Worm (Caenorhabditis elegans) whole organism, late embryonic: Measurements from ENCODE around the gene fbxa-157.

Source experiments
- C38D4.7 ChIP-seq: fragments of 200-800 bp; sonication (Bioruptor generic); optimal IDR thresholded peaks from 2 replicates; lab custom pipeline; 2018; ENCODE audit warnings: mild to moderate bottlenecking, missing genetic modification characterization, moderate library complexity, missing compliant biosample characterization
- K02D7.2 ChIP-seq: sonication (generic microtip); optimal IDR thresholded peaks from 2 replicates; lab custom pipeline; 2017; ENCODE audit warnings: mild to moderate bottlenecking, missing genetic modification characterization, missing compliant biosample characterization
- Y22D7AL.16 ChIP-seq: sonication (generic microtip); optimal IDR thresholded peaks from 2 replicates; lab custom pipeline; 2016; ENCODE audit warnings: missing genetic modification characterization, missing compliant biosample characterization
- ama-1 ChIP-seq: fragments of 150-350 bp; optimal IDR thresholded peaks from 2 replicates; lab custom pipeline; 2014
- ceh-18 ChIP-seq: sonication (generic microtip); optimal IDR thresholded peaks from 2 replicates; lab custom pipeline; 2016; ENCODE audit warnings: missing genetic modification characterization, missing compliant biosample characterization
- ceh-2 ChIP-seq: sonication (generic microtip); optimal IDR thresholded peaks from 2 replicates; lab custom pipeline; 2016; ENCODE audit warnings: missing genotype, missing genetic modification characterization, missing compliant biosample characterization
- ceh-24 ChIP-seq: sonication (generic microtip); optimal IDR thresholded peaks from 2 replicates; lab custom pipeline; 2016; ENCODE audit warnings: mild to moderate bottlenecking, missing genetic modification characterization, missing compliant biosample characterization
- ceh-31 ChIP-seq: sonication (generic microtip); optimal IDR thresholded peaks from 2 replicates; lab custom pipeline; 2016; ENCODE audit warnings: missing genetic modification characterization, missing compliant biosample characterization
- ceh-34 ChIP-seq: sonication (generic microtip); optimal IDR thresholded peaks from 2 replicates; lab custom pipeline; 2016; ENCODE audit warnings: mild to moderate bottlenecking, missing genetic modification characterization, missing compliant biosample characterization
- ceh-6 ChIP-seq: fragments of 200-800 bp; sonication (Bioruptor generic); optimal IDR thresholded peaks from 2 replicates; lab custom pipeline; 2018; ENCODE audit warnings: mild to moderate bottlenecking, missing genetic modification characterization, missing compliant biosample characterization
- ceh-9 ChIP-seq: sonication (generic microtip); optimal IDR thresholded peaks from 2 replicates; lab custom pipeline; 2016; ENCODE audit warnings: mild to moderate bottlenecking, missing genetic modification characterization, inconsistent platforms, missing compliant biosample characterization
- dmd-4 ChIP-seq: sonication (generic microtip); optimal IDR thresholded peaks from 2 replicates; lab custom pipeline; 2016; ENCODE audit warnings: borderline replicate concordance, missing genetic modification characterization, missing compliant biosample characterization
- dve-1 ChIP-seq: sonication (generic microtip); optimal IDR thresholded peaks from 2 replicates; lab custom pipeline; 2017; ENCODE audit warnings: antibody characterized with exemption, mild to moderate bottlenecking, missing genetic modification characterization, missing compliant biosample characterization
- elt-2 ChIP-seq: sonication (generic microtip); optimal IDR thresholded peaks from 2 replicates; lab custom pipeline; 2016; ENCODE audit warnings: missing genetic modification reagents, missing genetic modification characterization, missing compliant biosample characterization
- ets-4 ChIP-seq: sonication (generic microtip); optimal IDR thresholded peaks from 2 replicates; lab custom pipeline; 2016; ENCODE audit warnings: missing genetic modification characterization, missing compliant biosample characterization
- fkh-6 ChIP-seq: sonication (generic microtip); optimal IDR thresholded peaks from 2 replicates; lab custom pipeline; 2016; ENCODE audit warnings: missing genetic modification characterization, missing compliant biosample characterization
- hlh-15 ChIP-seq: sonication (generic microtip); optimal IDR thresholded peaks from 2 replicates; lab custom pipeline; 2016; ENCODE audit warnings: missing genetic modification characterization, missing compliant biosample characterization
- hlh-30 ChIP-seq: sonication (generic microtip); optimal IDR thresholded peaks from 2 replicates; lab custom pipeline; 2017; ENCODE audit warnings: antibody characterized with exemption, missing genetic modification characterization, missing compliant biosample characterization; ENCODE audit not compliant: insufficient read depth
- hlh-8 ChIP-seq: sonication (generic microtip); optimal IDR thresholded peaks from 2 replicates; lab custom pipeline; 2016; ENCODE audit warnings: missing genotype, missing genetic modification characterization, missing compliant biosample characterization
- lin-11 ChIP-seq: fragments of 200-800 bp; sonication (Bioruptor generic); optimal IDR thresholded peaks from 2 replicates; lab custom pipeline; 2018; ENCODE audit warnings: mild to moderate bottlenecking, missing genetic modification characterization, missing compliant biosample characterization
- madf-2 ChIP-seq: sonication (generic microtip); optimal IDR thresholded peaks from 2 replicates; lab custom pipeline; 2017; ENCODE audit warnings: missing genetic modification characterization, missing compliant biosample characterization
- mec-3 ChIP-seq: sonication (generic microtip); optimal IDR thresholded peaks from 2 replicates; lab custom pipeline; 2016; ENCODE audit warnings: borderline replicate concordance, missing genetic modification characterization, missing compliant biosample characterization
- nhr-232 ChIP-seq: sonication (generic microtip); optimal IDR thresholded peaks from 2 replicates; lab custom pipeline; 2016; ENCODE audit warnings: missing genetic modification characterization, missing compliant biosample characterization
- pat-9 ChIP-seq: fragments of 200-800 bp; sonication (Bioruptor generic); optimal IDR thresholded peaks from 2 replicates; lab custom pipeline; 2018; ENCODE audit warnings: mild to moderate bottlenecking, missing genetic modification characterization, moderate library complexity, missing compliant biosample characterization
- pha-4 ChIP-seq: fragments of 150-350 bp; optimal IDR thresholded peaks from 2 replicates; lab custom pipeline; 2018; ENCODE audit warnings: missing biosample characterization, missing genetic modification reagents, missing genetic modification characterization
- pqm-1 ChIP-seq: sonication (generic microtip); optimal IDR thresholded peaks from 2 replicates; lab custom pipeline; 2016; ENCODE audit warnings: missing genetic modification characterization, missing compliant biosample characterization
- pros-1 ChIP-seq: fragments of 150-350 bp; optimal IDR thresholded peaks from 2 replicates; lab custom pipeline; 2014; ENCODE audit warnings: missing biosample characterization, missing genetic modification reagents, missing genetic modification characterization
- ref-2 ChIP-seq: sonication (generic microtip); optimal IDR thresholded peaks from 2 replicates; lab custom pipeline; 2016; ENCODE audit warnings: missing genetic modification characterization, missing compliant biosample characterization
- rnt-1 ChIP-seq: sonication (generic microtip); optimal IDR thresholded peaks from 2 replicates; lab custom pipeline; 2016; ENCODE audit warnings: missing genetic modification characterization, missing compliant biosample characterization
- sdc-2 ChIP-seq: sonication (generic microtip); optimal IDR thresholded peaks from 2 replicates; lab custom pipeline; 2016; ENCODE audit warnings: missing genotype, missing genetic modification characterization, missing compliant biosample characterization
- sox-2 ChIP-seq: fragments of 200-800 bp; sonication (Bioruptor generic); IDR thresholded peaks from 2 replicates; pipeline ENCODE4 v1.3.6; 2022; ENCODE audit warnings: missing genetic modification reagents, missing genetic modification characterization, missing compliant biosample characterization
- tbx-2 ChIP-seq: sonication (generic microtip); optimal IDR thresholded peaks from 2 replicates; lab custom pipeline; 2016; ENCODE audit warnings: missing genetic modification characterization, missing compliant biosample characterization
- tbx-7 ChIP-seq: sonication (generic microtip); optimal IDR thresholded peaks from 2 replicates; lab custom pipeline; 2016; ENCODE audit warnings: missing genotype, missing genetic modification characterization, missing compliant biosample characterization
- ttx-3 ChIP-seq: sonication (generic microtip); optimal IDR thresholded peaks from 2 replicates; lab custom pipeline; 2016; ENCODE audit warnings: missing genetic modification reagents, missing genetic modification characterization, missing compliant biosample characterization
- unc-3 ChIP-seq, 2 experiments: fragments of 200-800 bp in 1 of 2; sonication (Bioruptor generic) in 1 of 2; sonication (generic microtip) in 1 of 2; conservative IDR thresholded peaks in 1 of 2; optimal IDR thresholded peaks in 1 of 2; 2 replicates each; pipeline versions ENCODE4 v1.3.6 to Lab custom; 2016 to 2022; ENCODE audit warnings: missing compliant biosample characterization in 2 of 2, missing genetic modification characterization in 2 of 2, missing genetic modification reagents in 1 of 2
- unc-42 ChIP-seq: sonication (generic microtip); optimal IDR thresholded peaks from 2 replicates; lab custom pipeline; 2016; ENCODE audit warnings: missing genotype, missing genetic modification characterization, missing compliant biosample characterization
- unc-55 ChIP-seq: sonication (generic microtip); optimal IDR thresholded peaks from 2 replicates; lab custom pipeline; 2017; ENCODE audit warnings: missing biosample characterization, missing genetic modification reagents, missing genetic modification characterization
- unc-86 ChIP-seq: sonication (generic microtip); optimal IDR thresholded peaks from 2 replicates; lab custom pipeline; 2016; ENCODE audit warnings: missing genetic modification characterization, missing compliant biosample characterization
- zip-5 ChIP-seq: sonication (generic microtip); optimal IDR thresholded peaks from 2 replicates; lab custom pipeline; 2016; ENCODE audit warnings: missing genetic modification characterization, missing compliant biosample characterization
- ztf-16 ChIP-seq: sonication (generic microtip); optimal IDR thresholded peaks from 2 replicates; lab custom pipeline; 2017; ENCODE audit warnings: missing genetic modification characterization, missing compliant biosample characterization

The fbxa-157 gene

DNA sequence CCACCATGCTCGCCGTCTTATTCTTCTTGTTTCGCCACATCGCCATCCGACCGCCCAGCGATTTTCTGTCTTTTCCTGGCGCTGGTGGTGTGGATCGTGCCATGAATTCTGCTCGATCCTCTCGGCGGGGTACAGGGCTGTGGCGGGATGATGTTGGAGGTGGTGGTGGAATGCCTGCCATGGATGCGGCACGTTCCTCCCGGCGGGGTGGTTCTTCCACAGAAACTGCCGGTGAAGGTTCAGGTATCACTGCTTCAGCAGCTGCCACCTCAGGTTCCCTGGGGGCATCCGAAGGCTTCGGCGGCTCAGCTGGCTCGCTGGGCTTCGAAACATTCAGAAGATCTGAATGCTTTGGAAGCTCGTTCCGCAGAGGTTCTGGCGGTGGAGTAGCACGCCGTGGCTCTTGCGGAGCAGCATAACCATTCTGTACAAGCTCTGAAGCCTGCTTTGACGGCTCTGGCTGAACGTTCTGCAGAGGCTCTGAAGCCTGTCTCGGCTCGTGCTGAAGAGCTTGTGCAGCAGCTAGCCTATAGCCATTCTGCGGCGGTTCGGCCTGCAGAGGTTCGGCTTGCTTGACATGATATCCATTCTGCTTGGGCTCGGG lies 45.3 kb downstream of the fbxa-157 start:
- TF ChIP-seq lin-11: no peak
- TF ChIP-seq pha-4 (tag; lab: Kevin White, UChicago): no peak
- TF ChIP-seq zip-5 (tag; lab: Kevin White, UChicago): no peak
- no peak for TF ChIP-seq ceh-31
- no peak for TF ChIP-seq ets-4 (tag; lab: Kevin White, UChicago)
- TF ChIP-seq hlh-15 (tag; lab: Kevin White, UChicago): no peak
- no peak for TF ChIP-seq dmd-4 (tag; lab: Kevin White, UChicago)
- TF ChIP-seq sox-2 (GFP tag; lab: Robert Waterston, UW): no peak
- TF ChIP-seq mec-3 (tag; lab: Kevin White, UChicago): no peak
- no peak for TF ChIP-seq unc-42 (tag; lab: Kevin White, UChicago)
- TF ChIP-seq fkh-6: no peak

DNA sequence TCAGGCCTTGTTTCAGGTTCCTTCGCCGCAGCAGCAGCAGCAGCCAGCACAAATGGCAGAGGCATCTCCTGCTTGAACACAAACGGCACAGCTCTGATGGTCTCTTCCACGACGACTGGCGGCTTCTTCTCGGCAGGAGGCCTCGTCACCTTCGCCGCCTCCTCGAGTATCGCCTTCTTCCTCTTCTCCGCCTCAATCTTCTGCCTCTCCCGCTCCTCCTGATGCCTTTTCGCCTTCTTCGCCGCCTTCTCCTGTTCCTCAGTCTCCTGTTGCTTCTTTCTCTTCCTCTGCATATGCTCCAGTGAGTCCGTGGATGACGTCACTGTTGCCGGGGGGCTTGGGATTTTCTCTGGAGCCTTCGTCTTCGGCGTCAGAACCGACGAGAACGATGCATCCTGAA lies 45.9 kb downstream of the fbxa-157 start:
- no peak for TF ChIP-seq ceh-9 (tag; lab: Kevin White, UChicago)
- TF ChIP-seq ceh-2 (tag; lab: Kevin White, UChicago): no peak
- TF ChIP-seq madf-2 (tag; lab: Kevin White, UChicago): no peak
- no peak for TF ChIP-seq C38D4.7
- TF ChIP-seq rnt-1: no peak
- TF ChIP-seq unc-55 (GFP tag; lab: Kevin White, UChicago): no peak
- no peak for TF ChIP-seq elt-2 (tag; lab: Kevin White, UChicago)
- no peak for TF ChIP-seq dve-1 (tag; lab: Kevin White, UChicago)
- TF ChIP-seq pha-4 (tag; lab: Kevin White, UChicago): no peak
- TF ChIP-seq hlh-8 (tag; lab: Kevin White, UChicago): no peak
- TF ChIP-seq ceh-24 (tag; lab: Kevin White, UChicago): no peak
- no peak for TF ChIP-seq pqm-1

DNA sequence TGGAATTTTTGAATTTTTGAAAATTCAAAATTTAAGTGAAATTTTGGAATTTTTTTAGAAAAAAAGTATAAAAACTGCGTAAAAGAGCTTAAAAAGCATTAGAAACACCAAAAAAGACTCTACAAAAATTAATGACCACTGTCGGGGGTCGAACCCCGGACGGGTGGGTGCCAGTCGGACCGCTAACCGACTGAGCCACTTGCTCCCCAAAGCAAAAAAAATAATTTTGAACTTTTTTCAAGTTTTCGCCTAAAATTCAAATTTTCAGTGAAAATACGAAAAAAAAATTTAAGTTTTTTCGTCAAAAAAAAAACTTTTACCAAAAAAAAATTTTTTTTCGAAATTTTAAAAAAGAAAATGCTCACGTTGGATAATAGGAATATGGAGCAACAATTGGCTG lies 47.7 kb downstream of the fbxa-157 start:
- TF ChIP-seq ama-1 (lab: Kevin White, UChicago): no peak
- TF ChIP-seq ets-4 (tag; lab: Kevin White, UChicago): no peak
- TF ChIP-seq ceh-6 (GFP tag; lab: Kevin White, UChicago): no peak
- no peak for TF ChIP-seq ceh-2 (tag; lab: Kevin White, UChicago)
- no peak for TF ChIP-seq hlh-8 (tag; lab: Kevin White, UChicago)
- no peak for TF ChIP-seq ceh-34 (tag; lab: Kevin White, UChicago)
- no peak for TF ChIP-seq zip-5 (tag; lab: Kevin White, UChicago)
- no peak for TF ChIP-seq K02D7.2
- TF ChIP-seq ref-2 (tag; lab: Kevin White, UChicago): no peak
- TF ChIP-seq unc-42 (tag; lab: Kevin White, UChicago): no peak
- TF ChIP-seq sox-2 (GFP tag; lab: Robert Waterston, UW): no peak
- no peak for TF ChIP-seq unc-55 (GFP tag; lab: Kevin White, UChicago)
- no peak for TF ChIP-seq unc-86 (tag; lab: Kevin White, UChicago)
- no peak for TF ChIP-seq dmd-4 (tag; lab: Kevin White, UChicago)
- no peak for TF ChIP-seq hlh-30
- no peak for TF ChIP-seq nhr-232 (tag; lab: Kevin White, UChicago)
- no peak for TF ChIP-seq fkh-6
- TF ChIP-seq pha-4 (tag; lab: Kevin White, UChicago): no peak

DNA sequence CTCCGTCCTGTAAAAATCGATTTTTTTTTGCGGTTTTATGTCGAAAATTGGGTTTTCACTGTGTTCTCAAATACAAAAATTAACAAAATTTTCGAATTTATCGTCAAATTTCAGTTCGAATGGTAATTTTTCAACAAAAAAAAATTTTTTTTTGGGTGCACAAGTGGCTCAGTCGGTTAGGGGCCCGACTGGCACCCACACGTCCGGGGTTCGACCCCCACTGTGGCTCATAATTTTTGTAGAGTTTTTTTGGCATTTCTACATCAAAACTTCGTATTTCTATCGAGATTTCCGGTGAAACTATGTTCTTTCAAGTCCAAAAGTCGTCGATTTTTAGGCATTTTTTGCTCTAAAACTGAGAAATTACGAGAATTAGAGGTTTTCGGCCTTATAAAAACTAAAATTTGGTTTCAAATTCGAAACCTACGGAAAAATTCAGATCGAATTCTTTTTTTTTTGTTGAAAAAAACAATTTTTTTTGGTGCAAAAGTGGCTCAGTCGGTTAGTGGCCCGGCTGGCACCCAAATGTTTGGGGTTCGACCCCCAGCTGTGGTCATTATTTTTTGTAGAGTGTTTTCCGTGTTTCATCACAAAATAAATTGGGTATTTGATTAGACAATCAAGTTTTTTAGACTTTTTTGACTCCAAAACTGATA lies 48.6 kb downstream of the fbxa-157 start:
- TF ChIP-seq sdc-2 (tag; lab: Kevin White, UChicago) (no peak), pqm-1 (no peak)

DNA sequence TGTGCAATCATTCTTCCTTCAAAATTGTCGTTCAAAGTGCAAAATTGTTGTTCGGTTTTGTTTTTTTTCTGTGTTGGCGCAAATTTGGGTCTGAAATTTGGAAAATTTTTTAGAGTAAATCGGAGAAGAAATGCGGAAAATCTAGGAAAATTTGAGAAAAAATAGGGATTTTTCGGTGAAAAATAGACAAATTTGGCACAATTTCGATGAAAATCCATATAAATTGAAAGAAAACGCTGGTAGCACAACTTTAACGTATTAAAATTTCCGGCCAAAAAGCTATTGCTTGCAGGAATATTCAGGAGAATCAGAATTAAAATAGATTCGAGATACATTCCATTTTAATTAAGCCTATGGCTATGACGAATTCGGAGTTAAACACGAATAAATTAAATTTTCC lies 49.5 kb downstream of the fbxa-157 start, which contains the start of gene dpy-21:
dpy-21 (minus strand) TSS at position 101 of the 400 bp plus-strand sequence.
- TF ChIP-seq pat-9 (tag; lab: Kevin White, UChicago): no peak
- no peak for TF ChIP-seq unc-55 (GFP tag; lab: Kevin White, UChicago)
- TF ChIP-seq tbx-7 (tag; lab: Kevin White, UChicago): no peak
- TF ChIP-seq ztf-16 (tag; lab: Kevin White, UChicago): no peak
- no peak for TF ChIP-seq pros-1 (tag; lab: Kevin White, UChicago)
- TF ChIP-seq elt-2 (tag; lab: Kevin White, UChicago): no peak
- TF ChIP-seq ceh-18 (tag; lab: Kevin White, UChicago): no peak
- no peak for TF ChIP-seq Y22D7AL.16
- TF ChIP-seq unc-3 (GFP tag; conservative IDR thresholded peaks at IDR 0.05; lab: Robert Waterston, UW): no peak
- no peak for TF ChIP-seq unc-3 (tag; optimal IDR thresholded peaks at IDR 0.05; lab: Kevin White, UChicago)
- TF ChIP-seq K02D7.2: no peak
- no peak for TF ChIP-seq C38D4.7
- TF ChIP-seq tbx-2 (tag; lab: Kevin White, UChicago): no peak
- no peak for TF ChIP-seq ttx-3 (tag; lab: Kevin White, UChicago)
- no peak for TF ChIP-seq ref-2 (tag; lab: Kevin White, UChicago)
